Worm (Caenorhabditis elegans) whole organism, L2 larva: ENCODE data around the gene cyp-31A5.

Experiments used
- nhr-12 ChIP-seq: fragments of 150-350 bp; optimal IDR thresholded peaks from 2 replicates; lab custom pipeline; 2014; ENCODE audit warnings: missing biosample characterization, missing genetic modification characterization
- ztf-11 ChIP-seq: sonication (generic microtip); optimal IDR thresholded peaks from 2 replicates; lab custom pipeline; 2017; ENCODE audit warnings: missing biosample characterization, missing genetic modification characterization

- no peak for TF ChIP-seq ztf-11 (tag; lab: Kevin White, UChicago)
- TF ChIP-seq nhr-12: no peak
Observed at ce11 chrIV:13396375-13396774, 4.7 kb upstream of the cyp-31A5 start.
